Worm (Caenorhabditis elegans): Measurements from ENCODE around the gene K02C4.3.

- TF ChIP-seq ztf-29 (GFP tag; IDR thresholded peaks at IDR 0.05) (no peak), klf-2 (GFP tag; conservative IDR thresholded peaks at IDR 0.05) (no peak), med-1 (GFP tag; optimal IDR thresholded peaks at IDR 0.05; ENCODE audit: insufficient read depth) (no peak), flt-1 (GFP tag; IDR thresholded peaks at IDR 0.05) (no peak), T22C8.4 (GFP tag; IDR thresholded peaks at IDR 0.05) (no peak), ref-1 (GFP tag; conservative IDR thresholded peaks at IDR 0.05) (no peak), cog-1 (tag; optimal IDR thresholded peaks at IDR 0.05) (no peak), tab-1 (GFP tag; IDR thresholded peaks at IDR 0.05) (no peak), ztf-23 (GFP tag; IDR thresholded peaks at IDR 0.05) (no peak)
Observed at ce11 chrII:8050477-8050876, 36.2 kb downstream of the K02C4.3 start, which contains the start of gene mtre-1.
